Worm (Caenorhabditis elegans) whole organism, L4 larva: ENCODE results near the gene mrps-21.

Source experiments
- ama-1 ChIP-seq: fragments of 150-350 bp; optimal IDR thresholded peaks from 2 replicates; lab custom pipeline; 2014; ENCODE audit warnings: inconsistent platforms, mixed read lengths
- ces-1 ChIP-seq: fragments of 150-350 bp; sonication (generic microtip); optimal IDR thresholded peaks from 4 replicates; lab custom pipeline; 2014; ENCODE audit warnings: missing biosample characterization, missing genetic modification reagents, missing genetic modification characterization
- ctbp-1 ChIP-seq: fragments of 200-800 bp; sonication (Bioruptor generic); IDR thresholded peaks from 2 replicates; pipeline ENCODE4 v1.3.6; 2022; ENCODE audit warnings: missing genetic modification reagents, missing genetic modification characterization, missing compliant biosample characterization
- lir-3 ChIP-seq: sonication (generic microtip); optimal IDR thresholded peaks from 2 replicates; lab custom pipeline; 2016; ENCODE audit warnings: mild to moderate bottlenecking, missing genetic modification characterization, missing compliant biosample characterization
- madf-9 ChIP-seq: fragments of 200-800 bp; sonication (Bioruptor generic); conservative IDR thresholded peaks from 2 replicates; pipeline ENCODE4 v1.3.6; 2022; ENCODE audit warnings: missing genetic modification reagents, missing genetic modification characterization, missing compliant biosample characterization
- mdl-1 ChIP-seq, 2 experiments: fragments of 150-350 bp in 1 of 2; sonication (generic microtip) in 1 of 2; optimal IDR thresholded peaks; 2 replicates each; lab custom pipeline; 2014 to 2017; ENCODE audit warnings: missing biosample characterization in 2 of 2, missing genetic modification characterization in 2 of 2
- nhr-102 ChIP-seq: sonication (generic microtip); optimal IDR thresholded peaks from 2 replicates; lab custom pipeline; 2016; ENCODE audit warnings: mild to moderate bottlenecking, missing genetic modification characterization, moderate library complexity, missing compliant biosample characterization
- nhr-28 ChIP-seq: fragments of 150-350 bp; optimal IDR thresholded peaks from 2 replicates; lab custom pipeline; 2014; ENCODE audit warnings: missing biosample characterization, missing genetic modification characterization
- pha-4 ChIP-seq, 2 experiments: fragments of 150-350 bp in 1 of 2; fragments of 200-800 bp in 1 of 2; sonication (Bioruptor generic) in 1 of 2; IDR thresholded peaks in 1 of 2; optimal IDR thresholded peaks in 1 of 2; 2 replicates each; pipeline versions ENCODE4 v1.3.6 to Lab custom; 2014 to 2022; ENCODE audit warnings: missing genetic modification characterization in 2 of 2, missing genetic modification reagents in 2 of 2, missing biosample characterization in 1 of 2, missing compliant biosample characterization in 1 of 2
- saeg-2 ChIP-seq: fragments of 200-800 bp; sonication (Bioruptor generic); IDR thresholded peaks from 2 replicates; pipeline ENCODE4 v1.3.6; 2022; ENCODE audit warnings: missing genetic modification reagents, missing genetic modification characterization, missing compliant biosample characterization
- unc-39 ChIP-seq: sonication (generic microtip); optimal IDR thresholded peaks from 2 replicates; lab custom pipeline; 2017; ENCODE audit warnings: missing biosample characterization, missing genetic modification characterization
- unc-62 ChIP-seq, 3 experiments: fragments of 150-350 bp in 1 of 3; sonication (generic microtip); optimal IDR thresholded peaks in 2 of 3; peaks in 1 of 3; 1 replicate in 1 of 3; 2 replicates in 2 of 3; lab custom pipeline; 2014 to 2017; ENCODE audit warnings: missing biosample characterization in 3 of 3, missing genetic modification characterization in 3 of 3, missing genetic modification reagents in 3 of 3, missing genotype in 1 of 3

DNA sequence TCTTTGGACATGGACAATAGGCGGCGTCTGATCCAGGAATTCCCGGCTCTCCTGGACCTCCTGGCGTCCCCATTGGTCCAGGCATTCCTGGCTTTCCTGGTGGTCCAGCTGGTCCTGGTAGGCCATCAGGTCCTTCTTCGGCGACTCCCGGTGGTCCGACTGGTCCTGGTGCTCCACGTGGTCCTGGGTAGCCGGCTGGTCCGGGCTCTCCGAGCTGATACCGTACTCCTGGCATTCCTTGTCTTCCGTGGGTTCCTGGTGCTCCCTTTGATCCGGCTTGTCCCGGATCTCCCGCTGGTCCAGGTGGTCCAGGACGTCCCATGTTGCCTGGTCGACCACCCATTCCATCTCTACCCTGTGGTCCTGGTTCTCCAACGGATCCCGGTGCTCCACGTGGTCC, 3.3 kb downstream of the mrps-21 start:
- TF ChIP-seq mdl-1 (tag; optimal IDR thresholded peaks at IDR 0.05; lab: Kevin White, UChicago) (no peak), lir-3 (tag; lab: Kevin White, UChicago) (no peak), unc-62 (GFP tag; optimal IDR thresholded peaks at IDR 0.05 in 1 of 2; lab: Kevin White, UChicago) (no peak), unc-62 (tag; optimal IDR thresholded peaks at IDR 0.05; lab: Kevin White, UChicago) (no peak), unc-39 (tag; lab: Kevin White, UChicago) (no peak), pha-4 (GFP tag; IDR thresholded peaks at IDR 0.05; lab: Robert Waterston, UW) (no peak), pha-4 (tag; optimal IDR thresholded peaks at IDR 0.05; lab: Kevin White, UChicago) (no peak), nhr-102 (no peak), ama-1 (lab: Kevin White, UChicago) (no peak), nhr-28 (tag; lab: Kevin White, UChicago) (no peak), saeg-2 (GFP tag; lab: Robert Waterston, UW) (no peak), madf-9 (GFP tag; lab: Robert Waterston, UW) (no peak), ces-1 (GFP tag; lab: Kevin White, UChicago) (no peak), ctbp-1 (GFP tag; lab: Robert Waterston, UW) (no peak)
